Fruit fly (Drosophila melanogaster): ENCODE results near the gene CG5111.
A peak's percentile ranks its signal among the peaks of the same experiment; 100 is the strongest.

DNA sequence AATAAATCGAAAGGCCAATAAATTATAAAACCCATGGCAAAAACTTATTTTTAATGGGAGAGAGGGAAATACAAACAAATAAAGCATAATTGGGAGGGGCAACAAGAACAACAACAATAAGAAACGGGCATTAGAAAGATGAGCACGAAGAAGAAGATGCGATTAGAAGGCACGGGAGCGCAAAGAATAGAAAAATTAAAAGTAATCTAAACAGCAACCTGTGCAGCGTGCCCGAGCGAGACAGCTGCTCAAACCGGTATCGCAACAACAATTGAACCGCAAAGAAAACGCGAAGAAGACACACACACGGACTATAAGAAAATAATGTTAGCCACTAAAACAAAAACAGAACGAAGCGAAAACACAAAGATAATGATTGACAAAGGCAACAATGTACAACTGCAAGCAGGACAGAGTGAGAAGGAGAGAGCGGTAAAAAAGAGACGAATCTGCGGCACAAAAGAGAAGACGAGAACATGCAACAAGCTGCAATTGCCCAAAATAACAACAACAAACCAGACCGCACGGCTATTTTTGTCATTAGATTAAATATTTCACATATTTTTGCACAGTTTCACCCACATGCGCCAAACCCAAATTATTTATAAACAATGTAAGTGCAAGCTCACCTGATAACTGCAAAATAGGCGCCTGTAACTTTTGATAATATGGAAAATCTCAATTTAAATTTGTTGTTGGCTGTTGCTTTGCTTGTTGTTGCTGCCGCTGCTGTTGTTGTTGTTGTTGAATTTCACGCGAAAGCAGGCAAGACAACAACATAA, 34.0 kb upstream of the CG5111 start:
- TF ChIP-seq CG11762 (GFP tag; optimal IDR thresholded peaks at IDR 0.05; ENCODE audit: insufficient read depth), result no peak
- peak; percentile 52 for TF ChIP-seq Eip78C (GFP tag)

Data from whole organism, prepupa.